Fruit fly (Drosophila melanogaster) whole organism, embryonic: ENCODE measurements around the gene CG4017.

Experiments used
- Abd-B ChIP-seq: fragments of 200-800 bp; sonication (Bioruptor generic); optimal IDR thresholded peaks from 2 replicates; lab custom pipeline; 2018; ENCODE audit warnings: missing biosample characterization, mild to moderate bottlenecking, missing genetic modification characterization, moderate library complexity
- Adf1 ChIP-seq: fragments of 200-800 bp; sonication (Bioruptor generic); IDR thresholded peaks from 2 replicates; pipeline ENCODE4 v1.3.6; 2022; ENCODE audit warnings: missing biosample characterization, missing genetic modification characterization
- Antp ChIP-seq: fragments of 200-800 bp; sonication (Bioruptor generic); optimal IDR thresholded peaks from 3 replicates; lab custom pipeline; 2016; ENCODE audit warnings: missing biosample characterization, missing genetic modification characterization
- Blimp-1 ChIP-seq: fragments of 200-800 bp; sonication (Bioruptor generic); optimal IDR thresholded peaks from 3 replicates; lab custom pipeline; 2018; ENCODE audit warnings: missing biosample characterization, missing genetic modification characterization, mild to moderate bottlenecking, moderate library complexity, missing genetic modification reagents
- CG11398 ChIP-seq: fragments of 200-800 bp; sonication (Bioruptor generic); optimal IDR thresholded peaks from 2 replicates; lab custom pipeline; 2016; ENCODE audit warnings: missing biosample characterization, missing genetic modification characterization
- CG11456 ChIP-seq: fragments of 200-800 bp; sonication (Bioruptor generic); IDR thresholded peaks from 3 replicates; pipeline ENCODE4 v1.3.6; 2022; ENCODE audit warnings: missing biosample characterization, missing genetic modification characterization
- CG13424 ChIP-seq: fragments of 200-800 bp; sonication (Bioruptor generic); optimal IDR thresholded peaks from 2 replicates; lab custom pipeline; 2019; ENCODE audit warnings: missing biosample characterization, mild to moderate bottlenecking, missing genetic modification characterization, moderate library complexity
- CG15514 ChIP-seq: fragments of 200-800 bp; sonication (Bioruptor generic); optimal IDR thresholded peaks from 3 replicates; lab custom pipeline; 2017; ENCODE audit warnings: missing biosample characterization, missing genetic modification characterization, mild to moderate bottlenecking, moderate library complexity, missing genetic modification reagents
- CG1647 ChIP-seq: fragments of 200-800 bp; sonication (Bioruptor generic); optimal IDR thresholded peaks from 3 replicates; lab custom pipeline; 2016; ENCODE audit warnings: missing biosample characterization, missing genetic modification characterization
- CG16815 ChIP-seq: fragments of 200-800 bp; sonication (Bioruptor generic); optimal IDR thresholded peaks from 3 replicates; lab custom pipeline; 2017; ENCODE audit warnings: missing biosample characterization, mild to moderate bottlenecking, missing genetic modification characterization
- CG18011 ChIP-seq: fragments of 200-800 bp; sonication (Bioruptor generic); optimal IDR thresholded peaks from 2 replicates; lab custom pipeline; 2017; ENCODE audit warnings: missing biosample characterization, missing genetic modification characterization, mild to moderate bottlenecking, moderate library complexity, missing genotype
- CG1832 ChIP-seq: fragments of 200-800 bp; sonication (Bioruptor generic); optimal IDR thresholded peaks from 2 replicates; lab custom pipeline; 2017; ENCODE audit warnings: missing biosample characterization, mild to moderate bottlenecking, missing genetic modification characterization, inconsistent platforms
- CG2120 ChIP-seq: fragments of 200-800 bp; sonication (Bioruptor generic); optimal IDR thresholded peaks from 3 replicates; lab custom pipeline; 2016; ENCODE audit warnings: missing biosample characterization, missing genetic modification characterization
- CG2199 ChIP-seq: fragments of 200-800 bp; sonication (Bioruptor generic); IDR thresholded peaks from 3 replicates; pipeline ENCODE4 v1.3.6; 2022; ENCODE audit warnings: missing biosample characterization, missing genetic modification characterization
- CG2678 ChIP-seq: fragments of 200-800 bp; sonication (Bioruptor generic); optimal IDR thresholded peaks from 3 replicates; lab custom pipeline; 2019; ENCODE audit warnings: missing biosample characterization, mild to moderate bottlenecking, missing genetic modification characterization, moderate library complexity
- CG3407 ChIP-seq: fragments of 200-800 bp; sonication (Bioruptor generic); optimal IDR thresholded peaks from 2 replicates; lab custom pipeline; 2018; ENCODE audit warnings: missing biosample characterization, mild to moderate bottlenecking, missing genetic modification characterization
- CG3847 ChIP-seq: fragments of 200-800 bp; sonication (Bioruptor generic); IDR thresholded peaks from 2 replicates; pipeline ENCODE4 v1.3.6; 2022; ENCODE audit warnings: missing biosample characterization, missing genetic modification characterization
- CG4617 ChIP-seq: fragments of 200-800 bp; sonication (Bioruptor generic); optimal IDR thresholded peaks from 3 replicates; lab custom pipeline; 2016; ENCODE audit warnings: missing biosample characterization, missing genetic modification characterization, borderline replicate concordance
- CG4730 ChIP-seq: fragments of 200-800 bp; sonication (Bioruptor generic); IDR thresholded peaks from 2 replicates; pipeline ENCODE4 v1.3.6; 2022; ENCODE audit warnings: missing biosample characterization, missing genetic modification characterization
- CG6791 ChIP-seq: fragments of 200-800 bp; sonication (Bioruptor generic); IDR thresholded peaks from 3 replicates; pipeline ENCODE4 v1.3.6; 2022; ENCODE audit warnings: missing biosample characterization, missing genetic modification characterization; ENCODE audit not compliant: partially characterized antibody
- CG8765 ChIP-seq: fragments of 200-800 bp; sonication (Bioruptor generic); IDR thresholded peaks from 2 replicates; pipeline ENCODE4 v1.3.6; 2022; ENCODE audit warnings: missing biosample characterization, missing genetic modification characterization
- D19A ChIP-seq: fragments of 200-800 bp; optimal IDR thresholded peaks from 3 replicates; lab custom pipeline; 2019; ENCODE audit warnings: missing biosample characterization, mild to moderate bottlenecking, missing genetic modification characterization, moderate library complexity
- Dfd ChIP-seq, 2 experiments: fragments of >200 bp; optimal IDR thresholded peaks; 2 replicates each; lab custom pipeline; 2017; ENCODE audit warnings: missing biosample characterization in 2 of 2, missing genetic modification characterization in 2 of 2
- H15 ChIP-seq: fragments of 200-800 bp; sonication (Bioruptor generic); IDR thresholded peaks from 3 replicates; pipeline ENCODE4 v1.3.6; 2022; ENCODE audit warnings: missing biosample characterization, missing genetic modification characterization
- Nf-YB ChIP-seq: fragments of 200-800 bp; sonication (Bioruptor generic); optimal IDR thresholded peaks from 3 replicates; lab custom pipeline; 2019; ENCODE audit warnings: missing biosample characterization, mild to moderate bottlenecking, missing genetic modification characterization, moderate library complexity
- Nf-YC ChIP-seq: fragments of 200-800 bp; optimal IDR thresholded peaks from 3 replicates; lab custom pipeline; 2019; ENCODE audit warnings: missing biosample characterization, mild to moderate bottlenecking, missing genetic modification characterization, moderate library complexity
- Pdp1 ChIP-seq, 2 experiments: fragments of 200-800 bp; sonication (Bioruptor generic); optimal IDR thresholded peaks; 3 replicates each; lab custom pipeline; 2016; ENCODE audit warnings: missing biosample characterization in 2 of 2, missing genetic modification characterization in 2 of 2, mild to moderate bottlenecking in 1 of 2, moderate library complexity in 1 of 2
- Xrp1 ChIP-seq: fragments of 200-800 bp; sonication (Bioruptor generic); IDR thresholded peaks from 2 replicates; pipeline ENCODE4 v1.3.6; 2022; ENCODE audit warnings: missing biosample characterization, missing genetic modification characterization
- YL-1 ChIP-seq: fragments of 200-800 bp; sonication (Bioruptor generic); optimal IDR thresholded peaks from 3 replicates; lab custom pipeline; 2017; ENCODE audit warnings: missing biosample characterization, mild to moderate bottlenecking, missing genetic modification characterization
- cato ChIP-seq: fragments of 200-800 bp; sonication (Bioruptor generic); optimal IDR thresholded peaks from 2 replicates; lab custom pipeline; 2016; ENCODE audit warnings: missing biosample characterization, missing genetic modification characterization, borderline replicate concordance
- chif ChIP-seq, 2 experiments: fragments of 200-800 bp; sonication (Bioruptor generic); optimal IDR thresholded peaks; 3 replicates each; lab custom pipeline; 2016; ENCODE audit warnings: missing biosample characterization in 2 of 2, missing genetic modification characterization in 2 of 2
- chinmo ChIP-seq: fragments of 200-800 bp; sonication (Bioruptor generic); IDR thresholded peaks from 4 replicates; pipeline ENCODE4 v1.3.6; 2022; ENCODE audit warnings: missing biosample characterization, missing genetic modification characterization; ENCODE audit not compliant: partially characterized antibody
- crol ChIP-seq: fragments of 200-800 bp; sonication (Bioruptor generic); IDR thresholded peaks from 2 replicates; pipeline ENCODE4 v1.3.6; 2022; ENCODE audit warnings: missing biosample characterization, missing genetic modification characterization
- da ChIP-seq: fragments of 200-800 bp; sonication (Bioruptor generic); optimal IDR thresholded peaks from 2 replicates; lab custom pipeline; 2016; ENCODE audit warnings: missing biosample characterization, missing genetic modification characterization
- dmrt11E ChIP-seq: fragments of 200-800 bp; sonication (Bioruptor generic); optimal IDR thresholded peaks from 3 replicates; lab custom pipeline; 2018; ENCODE audit warnings: missing biosample characterization, mild to moderate bottlenecking, missing genetic modification characterization, moderate library complexity
- eve ChIP-seq, 2 experiments: fragments of >200 bp; optimal IDR thresholded peaks; 2 replicates each; lab custom pipeline; 2017; ENCODE audit warnings: missing biosample characterization in 2 of 2, missing genetic modification characterization in 2 of 2
- hth ChIP-seq: fragments of >200 bp; optimal IDR thresholded peaks from 2 replicates; lab custom pipeline; 2017; ENCODE audit warnings: inconsistent platforms
- mld ChIP-seq: fragments of 200-800 bp; sonication (Bioruptor generic); IDR thresholded peaks from 3 replicates; pipeline ENCODE4 v1.3.6; 2022; ENCODE audit warnings: missing biosample characterization, missing genetic modification characterization; ENCODE audit not compliant: partially characterized antibody
- nmo ChIP-seq: fragments of 200-800 bp; sonication (Bioruptor generic); optimal IDR thresholded peaks from 2 replicates; lab custom pipeline; 2018; ENCODE audit warnings: missing biosample characterization, mild to moderate bottlenecking, missing genetic modification characterization, moderate library complexity
- slbo ChIP-seq: fragments of 200-800 bp; sonication (Bioruptor generic); IDR thresholded peaks from 2 replicates; pipeline ENCODE4 v1.3.6; 2022; ENCODE audit warnings: missing biosample characterization, missing genetic modification characterization
- sob ChIP-seq: fragments of 200-800 bp; sonication (Bioruptor generic); IDR thresholded peaks from 2 replicates; pipeline ENCODE4 v1.3.6; 2022; ENCODE audit warnings: missing biosample characterization, missing genetic modification characterization
- sr ChIP-seq: fragments of 200-800 bp; sonication (Bioruptor generic); IDR thresholded peaks from 3 replicates; pipeline ENCODE4 v1.3.6; 2022; ENCODE audit warnings: missing biosample characterization, missing genetic modification characterization
- stc ChIP-seq: fragments of 200-800 bp; sonication (Bioruptor generic); IDR thresholded peaks from 2 replicates; pipeline ENCODE4 v1.3.6; 2022; ENCODE audit warnings: missing biosample characterization, missing genetic modification characterization
- vfl ChIP-seq: fragments of 200-800 bp; sonication (Bioruptor generic); optimal IDR thresholded peaks from 2 replicates; lab custom pipeline; 2016; ENCODE audit warnings: missing biosample characterization, missing genetic modification characterization
- wdn ChIP-seq: fragments of 200-800 bp; sonication (Bioruptor generic); IDR thresholded peaks from 2 replicates; pipeline ENCODE4 v1.3.6; 2022; ENCODE audit warnings: missing biosample characterization, missing genetic modification characterization
- zen2 ChIP-seq: fragments of 200-800 bp; sonication (Bioruptor generic); IDR thresholded peaks from 3 replicates; pipeline ENCODE4 v1.3.6; 2022; ENCODE audit warnings: missing biosample characterization, missing genetic modification characterization; ENCODE audit not compliant: partially characterized antibody

CG4017 gene

DNA sequence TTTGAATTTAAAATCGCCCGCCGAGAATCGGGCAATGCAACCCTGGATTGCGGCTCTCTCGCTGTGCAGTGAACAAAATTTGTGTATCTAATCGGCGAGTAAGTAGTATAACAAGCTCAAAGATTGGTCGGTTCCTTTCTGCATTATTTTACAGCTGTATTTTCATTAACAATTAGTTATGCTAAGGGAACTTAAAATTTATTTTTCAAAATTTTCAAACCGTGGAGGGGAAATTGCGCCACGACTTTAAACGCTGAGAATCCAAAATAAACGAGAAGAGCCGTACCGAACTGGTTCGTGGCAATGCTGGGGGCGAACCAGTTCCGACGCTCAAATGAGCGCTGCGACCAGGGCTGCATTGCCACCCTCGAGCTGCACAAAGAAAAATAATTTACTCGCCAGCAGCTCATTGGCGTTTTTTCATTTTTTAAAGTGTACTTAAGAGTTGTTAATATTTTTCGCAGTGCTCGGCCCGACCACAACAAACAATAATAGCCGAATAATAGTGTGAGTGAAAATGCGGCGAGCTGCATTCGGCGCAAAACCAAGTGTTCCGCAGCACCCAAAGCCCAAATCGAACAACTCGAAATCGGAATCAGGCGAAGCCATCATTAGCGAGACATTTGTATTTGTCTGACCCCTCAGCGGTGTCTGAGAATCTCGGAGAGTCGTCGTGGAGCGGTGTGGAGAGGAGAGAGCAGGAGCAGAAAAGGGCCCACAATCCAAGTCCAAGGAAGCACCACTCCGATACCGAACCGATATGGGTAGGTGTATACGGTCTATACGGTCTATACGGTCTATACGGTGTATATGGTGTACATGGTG lies 8.7 kb upstream of the CG4017 start, which contains the start of gene zf30C (continued):
- peak; percentile 93 for TF ChIP-seq CG11456 (GFP tag; lab: Robert Waterston, UW)

DNA sequence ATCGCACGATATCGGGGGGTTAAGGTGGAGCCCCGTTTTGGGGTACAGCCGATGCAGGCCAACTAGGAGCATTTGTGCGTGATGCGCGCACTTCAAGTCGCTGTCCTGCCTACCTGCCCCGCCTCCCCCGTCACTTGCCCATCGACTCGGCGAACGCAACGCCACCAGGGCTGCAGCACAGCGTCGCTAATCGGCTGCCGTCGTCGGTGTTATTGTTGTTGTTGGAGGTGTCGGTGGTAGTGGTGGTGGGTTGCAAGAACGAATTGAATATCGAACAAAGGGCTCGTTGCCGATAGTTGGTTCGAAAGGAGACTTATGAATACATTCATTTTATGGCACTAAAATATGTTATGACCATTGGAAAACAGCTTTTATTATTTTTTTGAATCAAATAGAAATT lies 8.0 kb upstream of the CG4017 start:
- peak; percentile 97 for TF ChIP-seq CG15514 (GFP tag; lab: Kevin White, UChicago)
- TF ChIP-seq CG2199 = peak; percentile 82; the same call in 1 of the 3 replicates
- peak; percentile 50 for TF ChIP-seq CG13424 (tag; lab: Kevin White, UChicago)
- TF ChIP-seq cato (GFP tag; lab: Kevin White, UChicago) = peak; percentile 4
- TF ChIP-seq mld = peak; percentile 85
- TF ChIP-seq hth = no peak
- TF ChIP-seq Adf1 (GFP tag; lab: Robert Waterston, UW) = peak; percentile 90
- peak; percentile 88 for TF ChIP-seq zen2 (GFP tag; lab: Robert Waterston, UW)
- TF ChIP-seq chif (GFP tag; optimal IDR thresholded peaks at IDR 0.05; lab: Kevin White, UChicago) = peak in 1 of 2 experiments; percentile 23
- TF ChIP-seq Blimp-1 (GFP tag; lab: Kevin White, UChicago) = no peak
- TF ChIP-seq vfl (GFP tag; lab: Kevin White, UChicago) = peak; percentile 26
- TF ChIP-seq CG3847 = peak; percentile 68
- TF ChIP-seq da (GFP tag; lab: Kevin White, UChicago) = peak; percentile 23
- TF ChIP-seq CG8765 (GFP tag; lab: Robert Waterston, UW) = peak; percentile 81
- peak; percentile 46 for TF ChIP-seq nmo (GFP tag; lab: Kevin White, UChicago)
- peak; percentile 60; the same call in 1 of the 3 replicates for TF ChIP-seq H15
- TF ChIP-seq Pdp1 (GFP tag; optimal IDR thresholded peaks at IDR 0.05; lab: Kevin White, UChicago) = peak; percentile 41 to 54
- TF ChIP-seq stc (GFP tag; lab: Robert Waterston, UW) = peak; percentile 5; the same call in 1 of the 2 replicates
- TF ChIP-seq CG6791 (GFP tag; lab: Robert Waterston, UW) = peak; percentile 94
- TF ChIP-seq CG1832 (GFP tag; lab: Kevin White, UChicago) = no peak
- peak; percentile 69 for TF ChIP-seq wdn
- TF ChIP-seq Nf-YB = peak; percentile 1
- no peak for TF ChIP-seq CG11398 (GFP tag; lab: Kevin White, UChicago)
- no peak for TF ChIP-seq eve (GFP tag; optimal IDR thresholded peaks at IDR 0.05; lab: Kevin White, UChicago)
- peak; percentile 30 for TF ChIP-seq CG18011
- TF ChIP-seq CG1647 (GFP tag; lab: Kevin White, UChicago) = peak; percentile 53
- no peak for TF ChIP-seq Dfd (GFP tag; optimal IDR thresholded peaks at IDR 0.05; lab: Kevin White, UChicago)
- TF ChIP-seq crol (GFP tag; lab: Robert Waterston, UW) = peak; percentile 99
- TF ChIP-seq sr = peak; percentile 63; the same call in 1 of the 3 replicates
- TF ChIP-seq CG4617 = no peak
- TF ChIP-seq Xrp1 = peak; percentile 39; the same call in 1 of the 2 replicates
- peak; percentile 28; the same call in 1 of the 2 replicates for TF ChIP-seq CG4730 (GFP tag; lab: Robert Waterston, UW)
- peak; percentile 96 for TF ChIP-seq chinmo (GFP tag; lab: Robert Waterston, UW)
- TF ChIP-seq CG16815 (GFP tag; lab: Kevin White, UChicago) = peak; percentile 4
- no peak for TF ChIP-seq CG3407 (GFP tag; lab: Kevin White, UChicago)
- TF ChIP-seq Abd-B (GFP tag; lab: Kevin White, UChicago) = peak; percentile 64
- TF ChIP-seq YL-1 (GFP tag; lab: Kevin White, UChicago) = peak; percentile 22
- peak; percentile 58 for TF ChIP-seq CG2678 (tag; lab: Kevin White, UChicago)
- TF ChIP-seq dmrt11E (tag; lab: Kevin White, UChicago) = no peak
- TF ChIP-seq Nf-YC (tag; lab: Kevin White, UChicago) = peak; percentile 42
- TF ChIP-seq Antp (GFP tag; lab: Kevin White, UChicago) = peak; percentile 69
- peak; percentile 84 for TF ChIP-seq sob (GFP tag; lab: Robert Waterston, UW)
- TF ChIP-seq D19A (tag; lab: Kevin White, UChicago) = peak; percentile 38
- peak; percentile 78 for TF ChIP-seq CG2120 (GFP tag; lab: Kevin White, UChicago)
- TF ChIP-seq slbo (GFP tag; lab: Robert Waterston, UW) = peak; percentile 88
